Worm (Caenorhabditis elegans): Measurements from ENCODE around the gene F14F9.5.
A peak's percentile ranks its signal among the peaks of the same experiment; 100 is the strongest.

The F14F9.5 gene

ce11 chrV:5126793-5127192 is at the start of gene F14F9.5:
TSS of gene F14F9.5 (plus strand) at chrV:5127093.
- no peak for TF ChIP-seq attf-6 (GFP tag; IDR thresholded peaks at IDR 0.05)

- TF ChIP-seq hmg-20 (GFP tag; IDR thresholded peaks at IDR 0.05) (no peak), attf-5 (GFP tag; optimal IDR thresholded peaks at IDR 0.05) (peak; percentile 88), madf-3 (GFP tag; IDR thresholded peaks at IDR 0.05) (no peak), K12H6.12 (tag; optimal IDR thresholded peaks at IDR 0.05) (peak; percentile 6), hmg-1.2 (GFP tag; IDR thresholded peaks at IDR 0.05) (peak; percentile 72; the same call in 1 of the 2 replicates), lin-54 (GFP tag; optimal IDR thresholded peaks at IDR 0.05) (peak; percentile 12), lin-40 (tag; optimal IDR thresholded peaks at IDR 0.05) (peak; percentile 8), hlh-12 (tag; optimal IDR thresholded peaks at IDR 0.05) (no peak), mxl-1 (tag; optimal IDR thresholded peaks at IDR 0.05) (no peak), nhr-80 (tag; optimal IDR thresholded peaks at IDR 0.05) (peak; percentile 69), cebp-1 (GFP tag; IDR thresholded peaks at IDR 0.05) (peak; percentile 99), cebp-1 (tag; optimal IDR thresholded peaks at IDR 0.05) (peak; percentile 99)
Observed at ce11 chrV:5080853-5081338, 46.0 kb upstream of the F14F9.5 start, which contains the start of gene Y58A7A.3. TSS of gene Y58A7A.3 (minus strand) at chrV:5080903.

- TF ChIP-seq ztf-25 (GFP tag; IDR thresholded peaks at IDR 0.05) (no peak), cebp-1 (GFP tag; IDR thresholded peaks at IDR 0.05) (peak; percentile 68; the same call in 1 of the 2 replicates), cebp-1 (tag; optimal IDR thresholded peaks at IDR 0.05) (peak; percentile 90), lin-40 (tag; optimal IDR thresholded peaks at IDR 0.05) (no peak)
Observed at ce11 chrV:5084957-5085465, 41.9 kb upstream of the F14F9.5 start, which contains the start of gene Y58A7A.4. TSS of gene Y58A7A.4 (minus strand) at chrV:5085007.

ce11 chrV:5086919-5087404 is 39.9 kb upstream of the F14F9.5 start, which contains the start of gene Y58A7A.5:
TSS of gene Y58A7A.5 (minus strand) at chrV:5086969.
- TF ChIP-seq attf-5 (GFP tag; optimal IDR thresholded peaks at IDR 0.05) = peak; percentile 16
- TF ChIP-seq ccch-3 (GFP tag; optimal IDR thresholded peaks at IDR 0.05) = no peak
- no peak for TF ChIP-seq zim-3 (tag; optimal IDR thresholded peaks at IDR 0.05)
- peak; percentile 9 for TF ChIP-seq nhr-80 (tag; optimal IDR thresholded peaks at IDR 0.05)
- TF ChIP-seq ztf-6 (GFP tag; IDR thresholded peaks at IDR 0.05) = no peak
- TF ChIP-seq cebp-1 (GFP tag; IDR thresholded peaks at IDR 0.05) = peak; percentile 94
- peak; percentile 99 for TF ChIP-seq cebp-1 (tag; optimal IDR thresholded peaks at IDR 0.05)
- TF ChIP-seq attf-3 (GFP tag; conservative IDR thresholded peaks at IDR 0.05) = no peak

- TF ChIP-seq zfh-2 (GFP tag; conservative IDR thresholded peaks at IDR 0.05) (peak; percentile 21; the same call in 1 of the 2 replicates), bed-2 (GFP tag; IDR thresholded peaks at IDR 0.05) (no peak)
Observed at ce11 chrV:5088311-5088710, 38.6 kb upstream of the F14F9.5 start.

ce11 chrV:5089497-5090134 is 37.3 kb upstream of the F14F9.5 start, which contains the start of gene glb-32:
TSS of gene glb-32 (minus strand) at chrV:5089547.
- TF ChIP-seq dpl-1 (GFP tag; optimal IDR thresholded peaks at IDR 0.05) (no peak), let-526 (GFP tag; IDR thresholded peaks at IDR 0.05) (no peak), let-607 (tag; optimal IDR thresholded peaks at IDR 0.05) (no peak), lin-35 (GFP tag; optimal IDR thresholded peaks at IDR 0.05) (no peak), C06A6.2 (GFP tag; conservative IDR thresholded peaks at IDR 0.05) (no peak)

ce11 chrV:5090386-5090785 is 36.5 kb upstream of the F14F9.5 start:
- TF ChIP-seq unc-62 (GFP tag; optimal IDR thresholded peaks at IDR 0.05) (no peak), rcor-1 (GFP tag; IDR thresholded peaks at IDR 0.05) (no peak), akir-1 (GFP tag; optimal IDR thresholded peaks at IDR 0.05) (no peak), rpc-1 (optimal IDR thresholded peaks at IDR 0.05) (no peak), rpc-1 (tag; optimal IDR thresholded peaks at IDR 0.05) (no peak), madf-10 (tag; optimal IDR thresholded peaks at IDR 0.05) (no peak), tlf-1 (GFP tag; optimal IDR thresholded peaks at IDR 0.05) (no peak), F37B4.10 (GFP tag; IDR thresholded peaks at IDR 0.05) (no peak)
